Worm (Caenorhabditis elegans): ENCODE data around the gene nhr-193.

nhr-193 gene

ce11 chrV:16350061-16350460 is 8.0 kb downstream of the nhr-193 start:
- TF ChIP-seq unc-130 (GFP tag; optimal IDR thresholded peaks at IDR 0.05), result no peak
- TF ChIP-seq aha-1 (tag), result peak; percentile 60

ce11 chrV:16350775-16351378 is 8.8 kb downstream of the nhr-193 start:
- TF ChIP-seq zip-11 (GFP tag; IDR thresholded peaks at IDR 0.05), result no peak
- TF ChIP-seq dpl-1 (GFP tag; optimal IDR thresholded peaks at IDR 0.05), result no peak
- TF ChIP-seq gei-8 (GFP tag; optimal IDR thresholded peaks at IDR 0.05), result no peak
- TF ChIP-seq ceh-28 (tag; optimal IDR thresholded peaks at IDR 0.05), result no peak
- no peak for TF ChIP-seq Y105C5A.15 (GFP tag; IDR thresholded peaks at IDR 0.05)
- no peak for TF ChIP-seq jun-1 (tag; optimal IDR thresholded peaks at IDR 0.05)
- TF ChIP-seq daf-16 (GFP tag; optimal IDR thresholded peaks at IDR 0.05), result peak in 1 of 2 experiments; percentile 45
- peak; percentile 87 for TF ChIP-seq daf-16 (tag; optimal IDR thresholded peaks at IDR 0.05)
- no peak for TF ChIP-seq ztf-7 (tag; optimal IDR thresholded peaks at IDR 0.05)
- TF ChIP-seq nhr-11 (tag; optimal IDR thresholded peaks at IDR 0.05), result peak; percentile 64
- TF ChIP-seq sdz-12 (GFP tag; optimal IDR thresholded peaks at IDR 0.05), result no peak
- TF ChIP-seq daf-19 (GFP tag; conservative IDR thresholded peaks at IDR 0.05), result no peak
- TF ChIP-seq hlh-30 (tag; optimal IDR thresholded peaks at IDR 0.05; ENCODE audit: insufficient read depth), result peak; percentile 79
- TF ChIP-seq T20F7.1 (GFP tag; optimal IDR thresholded peaks at IDR 0.05), result no peak
- TF ChIP-seq zip-2 (tag; optimal IDR thresholded peaks at IDR 0.05), result no peak
- TF ChIP-seq ceh-44 (GFP tag; IDR thresholded peaks at IDR 0.05), result no peak
- peak; percentile 77 for TF ChIP-seq hmg-1.1 (GFP tag; IDR thresholded peaks at IDR 0.05)
- TF ChIP-seq cey-2 (tag; optimal IDR thresholded peaks at IDR 0.05; ENCODE audit: borderline replicate concordance, insufficient read depth), result no peak
- TF ChIP-seq Y75B8A.6 (GFP tag; IDR thresholded peaks at IDR 0.05), result no peak
- TF ChIP-seq nhr-48 (tag; optimal IDR thresholded peaks at IDR 0.05), result peak; percentile 19
- TF ChIP-seq nhr-76 (tag; optimal IDR thresholded peaks at IDR 0.05), result no peak
- TF ChIP-seq nhr-10 (tag; optimal IDR thresholded peaks at IDR 0.05), result no peak
- no peak for TF ChIP-seq fos-1 (tag; optimal IDR thresholded peaks at IDR 0.05)
- no peak for TF ChIP-seq ceh-82 (tag; optimal IDR thresholded peaks at IDR 0.05)
- no peak for TF ChIP-seq zag-1 (tag; optimal IDR thresholded peaks at IDR 0.05)
- no peak for TF ChIP-seq nhr-6 (tag; optimal IDR thresholded peaks at IDR 0.05)
- TF ChIP-seq arid-1 (GFP tag; conservative IDR thresholded peaks at IDR 0.05), result no peak
- TF ChIP-seq ctbp-1 (GFP tag; IDR thresholded peaks at IDR 0.05), result no peak
- TF ChIP-seq lin-39 (tag; optimal IDR thresholded peaks at IDR 0.05), result no peak
- TF ChIP-seq nhr-111 (GFP tag; optimal IDR thresholded peaks at IDR 0.05), result no peak
- no peak for TF ChIP-seq snpc-4 (tag; optimal IDR thresholded peaks at IDR 0.05)
- TF ChIP-seq dve-1 (tag; optimal IDR thresholded peaks at IDR 0.05; ENCODE audit: insufficient read depth), result peak; percentile 62
- no peak for TF ChIP-seq nhr-42 (GFP tag; IDR thresholded peaks at IDR 0.05)
- no peak for TF ChIP-seq tra-1 (GFP tag; IDR thresholded peaks at IDR 0.05)
- no peak for TF ChIP-seq nhr-41 (GFP tag; IDR thresholded peaks at IDR 0.05)
- peak; percentile 72 for TF ChIP-seq nhr-28 (tag; optimal IDR thresholded peaks at IDR 0.05)
- no peak for TF ChIP-seq snpc-1.2 (GFP tag; IDR thresholded peaks at IDR 0.05)
- no peak for TF ChIP-seq F44E2.7 (GFP tag; IDR thresholded peaks at IDR 0.05)
- TF ChIP-seq pqm-1 (tag; optimal IDR thresholded peaks at IDR 0.05), result peak; percentile 42
- TF ChIP-seq F49E8.2 (tag; optimal IDR thresholded peaks at IDR 0.05; ENCODE audit: borderline replicate concordance), result no peak
- TF ChIP-seq madf-5 (GFP tag; IDR thresholded peaks at IDR 0.05), result no peak
- TF ChIP-seq lin-38 (GFP tag; IDR thresholded peaks at IDR 0.05), result no peak
- TF ChIP-seq lin-15B (tag; optimal IDR thresholded peaks at IDR 0.05), result no peak
- TF ChIP-seq daf-12 (tag; optimal IDR thresholded peaks at IDR 0.05), result no peak
- TF ChIP-seq ceh-62 (tag; optimal IDR thresholded peaks at IDR 0.05), result no peak
- TF ChIP-seq ama-1 (optimal IDR thresholded peaks at IDR 0.05), result no peak
- no peak for TF ChIP-seq D1046.2 (GFP tag; IDR thresholded peaks at IDR 0.05)
- TF ChIP-seq zfp-3 (GFP tag; conservative IDR thresholded peaks at IDR 0.05), result no peak
- peak; percentile 50 for TF ChIP-seq set-16 (GFP tag; IDR thresholded peaks at IDR 0.05)

Data from whole organism, L4 larva.